Fruit fly (Drosophila melanogaster): ENCODE results near the gene obst-I.

Gene obst-I

DNA sequence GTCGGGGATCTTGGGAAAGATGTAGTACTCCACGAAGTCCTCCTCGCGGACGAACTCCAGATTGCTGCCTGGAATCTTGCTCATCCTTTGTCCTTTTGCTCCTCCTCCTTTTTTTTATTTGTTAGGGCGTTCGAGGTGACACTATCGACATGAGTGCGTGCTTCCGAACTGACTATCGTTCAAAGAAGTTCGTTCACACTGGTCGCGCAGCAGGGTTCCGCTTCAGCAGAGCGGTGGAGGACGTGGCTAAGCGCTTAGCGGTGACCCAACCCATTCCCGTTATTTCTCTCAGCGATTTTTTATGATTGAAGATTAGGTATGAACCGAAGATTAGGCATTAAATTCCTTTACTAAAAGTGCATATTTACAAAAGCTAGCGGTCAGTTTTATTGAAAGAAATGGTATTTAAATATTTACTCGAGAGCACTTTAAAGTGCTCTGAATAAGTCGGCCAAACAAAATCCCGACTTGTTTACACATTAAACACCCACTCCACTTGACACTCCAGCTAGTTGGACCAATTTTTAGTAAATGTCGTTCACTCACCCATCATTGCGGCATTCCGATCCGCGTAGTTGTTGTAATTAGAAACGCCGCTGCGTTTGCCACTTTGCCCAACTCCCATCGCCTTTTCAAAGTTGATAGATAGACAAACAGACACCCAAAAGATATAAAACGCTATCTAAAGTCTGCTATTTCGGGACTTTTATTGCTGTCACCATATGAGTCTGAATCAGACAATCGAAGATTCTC, 1.8 kb upstream of the obst-I start, which contains the start of the genes ecd and CG13806 (continued):
- peak; percentile 96 for TF ChIP-seq mld (GFP tag; IDR thresholded peaks at IDR 0.05; ENCODE audit: partially characterized antibody)
- no peak for TF ChIP-seq ara (GFP tag; IDR thresholded peaks at IDR 0.05)
- TF ChIP-seq prd (optimal IDR thresholded peaks at IDR 0.05) = no peak
- peak; percentile 39; the same call in 1 of the 3 replicates for TF ChIP-seq prd (GFP tag; IDR thresholded peaks at IDR 0.05)
- TF ChIP-seq CG7786 (GFP tag; optimal IDR thresholded peaks at IDR 0.05) = peak; percentile 46
- TF ChIP-seq cad (GFP tag; optimal IDR thresholded peaks at IDR 0.05) = no peak
- TF ChIP-seq caup (GFP tag; optimal IDR thresholded peaks at IDR 0.05; ENCODE audit: severe bottlenecking) = peak; percentile 31
- TF ChIP-seq sob (GFP tag; IDR thresholded peaks at IDR 0.05) = peak; percentile 71
- TF ChIP-seq Awh (GFP tag; IDR thresholded peaks at IDR 0.05) = no peak
- TF ChIP-seq Antp (GFP tag; optimal IDR thresholded peaks at IDR 0.05) = peak; percentile 40
- no peak for TF ChIP-seq Bteb2 (GFP tag; optimal IDR thresholded peaks at IDR 0.05)
- peak; percentile 21 for TF ChIP-seq fu2 (GFP tag; optimal IDR thresholded peaks at IDR 0.05)
- TF ChIP-seq CG17912 (GFP tag; optimal IDR thresholded peaks at IDR 0.05) = no peak
- peak; percentile 3 for TF ChIP-seq dmrt11E (tag; optimal IDR thresholded peaks at IDR 0.05)
- TF ChIP-seq ewg (GFP tag; optimal IDR thresholded peaks at IDR 0.05) = peak; percentile 15
- TF ChIP-seq klu (GFP tag; IDR thresholded peaks at IDR 0.05) = 0 out of 2 replicates have a peak, but pooled peaks have one; percentile 23
- TF ChIP-seq CG34422 (GFP tag; IDR thresholded peaks at IDR 0.05) = peak; percentile 45; the same call in 2 of the 3 replicates
- no peak for TF ChIP-seq pan (optimal IDR thresholded peaks at IDR 0.05)
- peak in 1 of 2 experiments; percentile 62 for TF ChIP-seq pan (GFP tag; optimal IDR thresholded peaks at IDR 0.05 in 1 of 2, IDR thresholded peaks at IDR 0.05 in 1 of 2)
- TF ChIP-seq CG11456 (GFP tag; IDR thresholded peaks at IDR 0.05) = peak; percentile 73
- no peak for TF ChIP-seq CG1647 (GFP tag; optimal IDR thresholded peaks at IDR 0.05)
- TF ChIP-seq Scr (GFP tag; IDR thresholded peaks at IDR 0.05; ENCODE audit: partially characterized antibody) = peak; percentile 91
- no peak for TF ChIP-seq Fer3 (tag; optimal IDR thresholded peaks at IDR 0.05)
- no peak for TF ChIP-seq CG11723 (GFP tag; optimal IDR thresholded peaks at IDR 0.05)
- peak; percentile 95 for TF ChIP-seq row (GFP tag; IDR thresholded peaks at IDR 0.05)
- TF ChIP-seq seq (GFP tag; IDR thresholded peaks at IDR 0.05) = no peak
- TF ChIP-seq Oaz (GFP tag; IDR thresholded peaks at IDR 0.05) = no peak
- peak; percentile 43 for TF ChIP-seq CG8944 (GFP tag; optimal IDR thresholded peaks at IDR 0.05)
- TF ChIP-seq CG9609 (GFP tag; optimal IDR thresholded peaks at IDR 0.05) = peak; percentile 51
- TF ChIP-seq CG3847 (GFP tag; IDR thresholded peaks at IDR 0.05) = peak; percentile 60; the same call in 1 of the 2 replicates
- no peak for TF ChIP-seq CG17385 (GFP tag; optimal IDR thresholded peaks at IDR 0.05)
- TF ChIP-seq CG30431 (GFP tag; optimal IDR thresholded peaks at IDR 0.05) = no peak
- peak; percentile 23; the same call in 1 of the 2 replicates for TF ChIP-seq CG6272 (GFP tag; IDR thresholded peaks at IDR 0.05)
- TF ChIP-seq CG2116 (GFP tag; optimal IDR thresholded peaks at IDR 0.05) = peak; percentile 49
- TF ChIP-seq esg (GFP tag; conservative IDR thresholded peaks at IDR 0.05) = no peak
- peak; percentile 95 for TF ChIP-seq MBD-R2 (GFP tag; IDR thresholded peaks at IDR 0.05)
- TF ChIP-seq luna (GFP tag; optimal IDR thresholded peaks at IDR 0.05) = peak; percentile 37
- TF ChIP-seq CG33557 (GFP tag; optimal IDR thresholded peaks at IDR 0.05) = no peak
- peak; percentile 40 for TF ChIP-seq zen (tag; optimal IDR thresholded peaks at IDR 0.05)
- no peak for TF ChIP-seq CG32772 (GFP tag; IDR thresholded peaks at IDR 0.05)
- TF ChIP-seq CG6765 (GFP tag; optimal IDR thresholded peaks at IDR 0.05) = no peak
- no peak for TF ChIP-seq CrebB (tag; optimal IDR thresholded peaks at IDR 0.05)
- TF ChIP-seq vfl (GFP tag; optimal IDR thresholded peaks at IDR 0.05) = peak; percentile 39
- peak; percentile 11 for TF ChIP-seq mirr (GFP tag; optimal IDR thresholded peaks at IDR 0.05)
- TF ChIP-seq CG12942 (GFP tag; optimal IDR thresholded peaks at IDR 0.05) = peak; percentile 27
- peak; percentile 70 for TF ChIP-seq CG2120 (GFP tag; optimal IDR thresholded peaks at IDR 0.05)
- peak; percentile 40 for TF ChIP-seq CG9817 (tag; optimal IDR thresholded peaks at IDR 0.05)
- TF ChIP-seq Ptx1 (GFP tag; IDR thresholded peaks at IDR 0.05) = peak; percentile 38
- TF ChIP-seq CG18619 (GFP tag; optimal IDR thresholded peaks at IDR 0.05) = no peak
- TF ChIP-seq CG10654 (GFP tag; optimal IDR thresholded peaks at IDR 0.05) = no peak

All from whole organism, embryonic.